Worm (Caenorhabditis elegans) whole organism, mixed stage, embryonic: ENCODE measurements around the gene R02D5.3.

ENCODE experiments used
- M03D4.4 ChIP-seq: sonication (generic microtip); optimal IDR thresholded peaks from 2 replicates; lab custom pipeline; 2017; ENCODE audit warnings: mild to moderate bottlenecking, missing genetic modification characterization, missing compliant biosample characterization
- bed-3 ChIP-seq: fragments of 200-800 bp; sonication (Bioruptor generic); optimal IDR thresholded peaks from 3 replicates; lab custom pipeline; 2018; ENCODE audit warnings: mild to moderate bottlenecking, missing genetic modification characterization, moderate library complexity, missing compliant biosample characterization
- ceh-39 ChIP-seq: fragments of 150-350 bp; optimal IDR thresholded peaks from 2 replicates; lab custom pipeline; 2014; ENCODE audit warnings: missing biosample characterization, missing genetic modification characterization
- ceh-43 ChIP-seq: fragments of 200-800 bp; sonication (Bioruptor generic); optimal IDR thresholded peaks from 2 replicates; lab custom pipeline; 2018; ENCODE audit warnings: mild to moderate bottlenecking, missing genetic modification characterization, moderate library complexity, missing compliant biosample characterization
- ceh-83 ChIP-seq: fragments of 200-800 bp; sonication (Bioruptor generic); optimal IDR thresholded peaks from 2 replicates; lab custom pipeline; 2018; ENCODE audit warnings: mild to moderate bottlenecking, missing genetic modification characterization, missing compliant biosample characterization
- ces-1 ChIP-seq: fragments of 150-350 bp; optimal IDR thresholded peaks from 2 replicates; lab custom pipeline; 2014; ENCODE audit warnings: missing biosample characterization, missing genetic modification reagents, missing genetic modification characterization
- cnd-1 ChIP-seq: fragments of 200-800 bp; sonication (Bioruptor generic); optimal IDR thresholded peaks from 2 replicates; lab custom pipeline; 2018; ENCODE audit warnings: mild to moderate bottlenecking, missing genetic modification characterization, missing compliant biosample characterization
- drap-1 ChIP-seq: fragments of 200-800 bp; sonication (Bioruptor generic); optimal IDR thresholded peaks from 3 replicates; lab custom pipeline; 2018; ENCODE audit warnings: mild to moderate bottlenecking, missing genetic modification characterization, missing compliant biosample characterization
- elt-1 ChIP-seq: sonication (generic microtip); optimal IDR thresholded peaks from 2 replicates; lab custom pipeline; 2017; ENCODE audit warnings: missing genetic modification characterization, mild to moderate bottlenecking, missing compliant biosample characterization, antibody characterized with exemption, moderate library complexity, borderline replicate concordance; ENCODE audit not compliant: insufficient read depth
- elt-3 ChIP-seq: fragments of 150-350 bp; optimal IDR thresholded peaks from 2 replicates; lab custom pipeline; 2014; ENCODE audit warnings: missing biosample characterization, missing genetic modification characterization
- flh-1 ChIP-seq: fragments of 200-800 bp; sonication (Bioruptor generic); optimal IDR thresholded peaks from 2 replicates; lab custom pipeline; 2018; ENCODE audit warnings: mild to moderate bottlenecking, missing genetic modification characterization, moderate library complexity, missing compliant biosample characterization
- ham-2 ChIP-seq: fragments of 200-800 bp; sonication (Bioruptor generic); optimal IDR thresholded peaks from 2 replicates; lab custom pipeline; 2018; ENCODE audit warnings: mild to moderate bottlenecking, missing genetic modification characterization, missing compliant biosample characterization
- hlh-1 ChIP-seq: fragments of 150-350 bp; optimal IDR thresholded peaks from 2 replicates; lab custom pipeline; 2014; ENCODE audit warnings: missing biosample characterization, missing genetic modification reagents, missing genetic modification characterization
- lin-13 ChIP-seq: fragments of 150-350 bp; optimal IDR thresholded peaks from 2 replicates; lab custom pipeline; 2014; ENCODE audit warnings: missing biosample characterization, missing genetic modification characterization
- lin-32 ChIP-seq: fragments of 200-800 bp; sonication (Bioruptor generic); optimal IDR thresholded peaks from 2 replicates; lab custom pipeline; 2018; ENCODE audit warnings: mild to moderate bottlenecking, missing genetic modification characterization, missing compliant biosample characterization
- mab-5 ChIP-seq: fragments of 150-350 bp; optimal IDR thresholded peaks from 2 replicates; lab custom pipeline; 2014; ENCODE audit warnings: missing biosample characterization, missing genetic modification characterization
- mep-1 ChIP-seq: fragments of 150-350 bp; optimal IDR thresholded peaks from 2 replicates; lab custom pipeline; 2017; ENCODE audit warnings: missing biosample characterization, missing genetic modification reagents, missing genetic modification characterization, inconsistent platforms
- mls-2 ChIP-seq: sonication (generic microtip); optimal IDR thresholded peaks from 2 replicates; lab custom pipeline; 2016; ENCODE audit warnings: mild to moderate bottlenecking, missing genetic modification characterization, moderate library complexity, missing compliant biosample characterization
- nhr-12 ChIP-seq: fragments of 150-350 bp; optimal IDR thresholded peaks from 2 replicates; lab custom pipeline; 2014; ENCODE audit warnings: missing biosample characterization, missing genetic modification characterization
- nhr-2 ChIP-seq: fragments of 150-350 bp; optimal IDR thresholded peaks from 2 replicates; lab custom pipeline; 2014; ENCODE audit warnings: missing biosample characterization, missing genetic modification characterization
- nhr-237 ChIP-seq: fragments of 150-350 bp; optimal IDR thresholded peaks from 2 replicates; lab custom pipeline; 2014; ENCODE audit warnings: missing biosample characterization, missing genetic modification characterization
- nhr-28 ChIP-seq: fragments of 150-350 bp; optimal IDR thresholded peaks from 2 replicates; lab custom pipeline; 2014; ENCODE audit warnings: missing biosample characterization, missing genetic modification characterization
- nhr-76 ChIP-seq: sonication (generic microtip); optimal IDR thresholded peaks from 2 replicates; lab custom pipeline; 2017; ENCODE audit warnings: missing biosample characterization, missing genetic modification characterization
- pha-4 ChIP-seq: fragments of 150-350 bp; optimal IDR thresholded peaks from 2 replicates; lab custom pipeline; 2018; ENCODE audit warnings: missing biosample characterization, missing genetic modification reagents, missing genetic modification characterization
- snpc-4 ChIP-seq: fragments of 150-350 bp; optimal IDR thresholded peaks from 2 replicates; lab custom pipeline; 2014; ENCODE audit warnings: missing biosample characterization, missing genetic modification characterization
- tbx-8 ChIP-seq: fragments of 200-800 bp; sonication (Bioruptor generic); optimal IDR thresholded peaks from 2 replicates; lab custom pipeline; 2018; ENCODE audit warnings: mild to moderate bottlenecking, missing genetic modification characterization, moderate library complexity, missing compliant biosample characterization
- unc-120 ChIP-seq: sonication (generic microtip); optimal IDR thresholded peaks from 2 replicates; lab custom pipeline; 2017; ENCODE audit warnings: missing genetic modification characterization, missing compliant biosample characterization; ENCODE audit not compliant: poor library complexity, severe bottlenecking
- zip-8 ChIP-seq: fragments of 150-350 bp; optimal IDR thresholded peaks from 2 replicates; lab custom pipeline; 2014; ENCODE audit warnings: missing biosample characterization, missing genetic modification characterization
- ztf-11 ChIP-seq: fragments of 150-350 bp; optimal IDR thresholded peaks from 2 replicates; lab custom pipeline; 2014; ENCODE audit warnings: missing biosample characterization, missing genetic modification characterization

Gene R02D5.3

ce11 chrV:14525089-14525488 lies 42.1 kb downstream of the R02D5.3 start, which contains the start of gene hda-1:
Gene hda-1, plus strand, starts transcription at chrV:14525389.
- TF ChIP-seq nhr-28 (tag; lab: Kevin White, UChicago), result no peak
- no peak for TF ChIP-seq mls-2
- no peak for TF ChIP-seq nhr-76
- no peak for TF ChIP-seq elt-1
- TF ChIP-seq elt-3 (tag; lab: Kevin White, UChicago), result no peak
- TF ChIP-seq nhr-12, result no peak
- no peak for TF ChIP-seq nhr-237 (tag; lab: Kevin White, UChicago)
- no peak for TF ChIP-seq hlh-1 (tag; lab: Kevin White, UChicago)
- TF ChIP-seq lin-13 (tag; lab: Kevin White, UChicago), result no peak
- no peak for TF ChIP-seq bed-3 (GFP tag; lab: Kevin White, UChicago)
- no peak for TF ChIP-seq tbx-8
- no peak for TF ChIP-seq ceh-83 (GFP tag; lab: Kevin White, UChicago)
- TF ChIP-seq M03D4.4 (tag; lab: Kevin White, UChicago), result no peak
- TF ChIP-seq ztf-11 (tag; lab: Kevin White, UChicago), result no peak
- TF ChIP-seq cnd-1 (tag; lab: Kevin White, UChicago), result no peak
- TF ChIP-seq ceh-39 (tag; lab: Kevin White, UChicago), result no peak
- no peak for TF ChIP-seq ceh-43 (GFP tag; lab: Kevin White, UChicago)
- TF ChIP-seq drap-1, result no peak

- no peak for TF ChIP-seq flh-1 (GFP tag; lab: Kevin White, UChicago)
- TF ChIP-seq ces-1, result no peak
- no peak for TF ChIP-seq lin-32 (GFP tag; lab: Kevin White, UChicago)
- no peak for TF ChIP-seq ceh-43 (GFP tag; lab: Kevin White, UChicago)
- no peak for TF ChIP-seq mab-5
- TF ChIP-seq hlh-1 (tag; lab: Kevin White, UChicago), result no peak
- no peak for TF ChIP-seq M03D4.4 (tag; lab: Kevin White, UChicago)
- no peak for TF ChIP-seq snpc-4
- TF ChIP-seq elt-3 (tag; lab: Kevin White, UChicago), result no peak
- TF ChIP-seq elt-1, result no peak
- no peak for TF ChIP-seq nhr-76
- no peak for TF ChIP-seq nhr-28 (tag; lab: Kevin White, UChicago)
- no peak for TF ChIP-seq nhr-2 (tag; lab: Kevin White, UChicago)
- no peak for TF ChIP-seq ham-2
- TF ChIP-seq zip-8 (tag; lab: Kevin White, UChicago), result no peak
- TF ChIP-seq pha-4, result no peak
- no peak for TF ChIP-seq mls-2
- TF ChIP-seq drap-1, result no peak
These were observed 44.2 kb downstream of the R02D5.3 start for ce11 chrV:14527210-14527609.

ce11 chrV:14530813-14531212 lies 47.9 kb downstream of the R02D5.3 start, which contains the start of gene kcnl-4:
Gene kcnl-4, plus strand, starts transcription at chrV:14531113.
- TF ChIP-seq elt-3 (tag; lab: Kevin White, UChicago) (no peak), flh-1 (GFP tag; lab: Kevin White, UChicago) (no peak), nhr-2 (tag; lab: Kevin White, UChicago) (no peak), hlh-1 (tag; lab: Kevin White, UChicago) (no peak)

ce11 chrV:14532374-14532773 lies 49.4 kb downstream of the R02D5.3 start:
- TF ChIP-seq unc-120, result no peak
- no peak for TF ChIP-seq mep-1 (tag; lab: Kevin White, UChicago)
- no peak for TF ChIP-seq elt-3 (tag; lab: Kevin White, UChicago)
- TF ChIP-seq mab-5, result no peak
- no peak for TF ChIP-seq mls-2
- no peak for TF ChIP-seq ceh-83 (GFP tag; lab: Kevin White, UChicago)
- TF ChIP-seq lin-32 (GFP tag; lab: Kevin White, UChicago), result no peak
- TF ChIP-seq M03D4.4 (tag; lab: Kevin White, UChicago), result no peak
- TF ChIP-seq nhr-237 (tag; lab: Kevin White, UChicago), result no peak
- TF ChIP-seq lin-13 (tag; lab: Kevin White, UChicago), result no peak
- TF ChIP-seq ztf-11 (tag; lab: Kevin White, UChicago), result no peak
- TF ChIP-seq flh-1 (GFP tag; lab: Kevin White, UChicago), result no peak
- no peak for TF ChIP-seq ceh-43 (GFP tag; lab: Kevin White, UChicago)
- TF ChIP-seq drap-1, result no peak
- TF ChIP-seq pha-4, result no peak
- no peak for TF ChIP-seq bed-3 (GFP tag; lab: Kevin White, UChicago)
- TF ChIP-seq zip-8 (tag; lab: Kevin White, UChicago), result no peak
